Fruit fly (Drosophila melanogaster) whole organism, embryonic: Measurements from ENCODE around the gene Svil.

Experiments
- Bgb ChIP-seq: fragments of 200-800 bp; sonication (Bioruptor generic); IDR thresholded peaks from 2 replicates; pipeline ENCODE4 v1.3.6; 2022; ENCODE audit warnings: missing biosample characterization, missing genetic modification characterization; ENCODE audit not compliant: partially characterized antibody
- CG11247 ChIP-seq: fragments of 200-800 bp; sonication (Bioruptor generic); IDR thresholded peaks from 2 replicates; pipeline ENCODE4 v1.3.6; 2022; ENCODE audit warnings: missing biosample characterization, missing genetic modification characterization
- CG11560 ChIP-seq: fragments of 200-800 bp; sonication (Bioruptor generic); IDR thresholded peaks from 3 replicates; pipeline ENCODE4 v1.3.6; 2022; ENCODE audit warnings: missing biosample characterization, missing genetic modification characterization
- CG11695 ChIP-seq: fragments of 200-800 bp; sonication (Bioruptor generic); IDR thresholded peaks from 3 replicates; pipeline ENCODE4 v1.3.6; 2022; ENCODE audit warnings: missing biosample characterization, missing genetic modification characterization
- CG12299 ChIP-seq: fragments of 200-800 bp; sonication (Bioruptor generic); optimal IDR thresholded peaks from 2 replicates; lab custom pipeline; 2018; ENCODE audit warnings: missing biosample characterization, mild to moderate bottlenecking, missing genetic modification characterization
- CG12391 ChIP-seq: fragments of 200-800 bp; sonication (Bioruptor generic); optimal IDR thresholded peaks from 3 replicates; lab custom pipeline; 2018; ENCODE audit warnings: missing biosample characterization, mild to moderate bottlenecking, missing genetic modification characterization, moderate library complexity
- CG12659 ChIP-seq: fragments of 200-800 bp; sonication (Bioruptor generic); optimal IDR thresholded peaks from 3 replicates; lab custom pipeline; 2017; ENCODE audit warnings: mild to moderate bottlenecking, missing biosample characterization, missing genetic modification reagents, missing genetic modification characterization
- CG13287 ChIP-seq: fragments of 200-800 bp; sonication (Bioruptor generic); IDR thresholded peaks from 2 replicates; pipeline ENCODE4 v1.3.6; 2022; ENCODE audit warnings: missing biosample characterization, missing genetic modification characterization; ENCODE audit not compliant: partially characterized antibody
- CG14050 ChIP-seq: fragments of 200-800 bp; sonication (Bioruptor generic); IDR thresholded peaks from 3 replicates; pipeline ENCODE4 v1.3.6; 2022; ENCODE audit warnings: missing biosample characterization, missing genetic modification characterization
- CG15011 ChIP-seq: fragments of 200-800 bp; sonication (Bioruptor generic); optimal IDR thresholded peaks from 3 replicates; lab custom pipeline; 2018; ENCODE audit warnings: missing biosample characterization, mild to moderate bottlenecking, missing genetic modification characterization
- CG15601 ChIP-seq: fragments of 200-800 bp; sonication (Bioruptor generic); optimal IDR thresholded peaks from 3 replicates; lab custom pipeline; 2019; ENCODE audit warnings: missing biosample characterization, mild to moderate bottlenecking, missing genetic modification characterization, moderate library complexity
- CG17328 ChIP-seq: fragments of 200-800 bp; sonication (Bioruptor generic); IDR thresholded peaks from 2 replicates; pipeline ENCODE4 v1.3.6; 2022; ENCODE audit warnings: missing biosample characterization, missing genetic modification characterization
- CG2116 ChIP-seq: fragments of 200-800 bp; sonication (Bioruptor generic); optimal IDR thresholded peaks from 3 replicates; lab custom pipeline; 2018; ENCODE audit warnings: missing biosample characterization, mild to moderate bottlenecking, missing genetic modification characterization
- CG2120 ChIP-seq: fragments of 200-800 bp; sonication (Bioruptor generic); optimal IDR thresholded peaks from 3 replicates; lab custom pipeline; 2016; ENCODE audit warnings: missing biosample characterization, missing genetic modification characterization
- CG34422 ChIP-seq: fragments of 200-800 bp; sonication (Bioruptor generic); IDR thresholded peaks from 3 replicates; pipeline ENCODE4 v1.3.6; 2022; ENCODE audit warnings: missing biosample characterization, missing genetic modification characterization
- CG7839 ChIP-seq: fragments of 200-800 bp; sonication (Bioruptor generic); optimal IDR thresholded peaks from 3 replicates; lab custom pipeline; 2018; ENCODE audit warnings: missing biosample characterization, mild to moderate bottlenecking, missing genetic modification characterization, moderate library complexity
- CG9876 ChIP-seq: fragments of 200-800 bp; sonication (Bioruptor generic); optimal IDR thresholded peaks from 2 replicates; lab custom pipeline; 2016; ENCODE audit warnings: missing biosample characterization, missing genetic modification characterization
- CTCF ChIP-seq: fragments of 200-800 bp; sonication (Bioruptor generic); optimal IDR thresholded peaks from 2 replicates; lab custom pipeline; 2017; ENCODE audit warnings: missing biosample characterization, mild to moderate bottlenecking, missing genetic modification characterization, moderate library complexity
- Dp ChIP-seq: fragments of 200-800 bp; sonication (Bioruptor generic); optimal IDR thresholded peaks from 2 replicates; lab custom pipeline; 2018; ENCODE audit warnings: missing biosample characterization, mild to moderate bottlenecking, missing genetic modification characterization, moderate library complexity
- E2f2 ChIP-seq: fragments of 200-800 bp; sonication (Bioruptor generic); IDR thresholded peaks from 2 replicates; pipeline ENCODE4 v1.3.6; 2022; ENCODE audit warnings: missing biosample characterization, missing genetic modification characterization
- Hey ChIP-seq: fragments of 200-800 bp; sonication (Bioruptor generic); optimal IDR thresholded peaks from 3 replicates; lab custom pipeline; 2018; ENCODE audit warnings: missing biosample characterization, mild to moderate bottlenecking, missing genetic modification characterization
- Hmr ChIP-seq: fragments of 200-800 bp; sonication (Bioruptor generic); optimal IDR thresholded peaks from 3 replicates; lab custom pipeline; 2017; ENCODE audit warnings: mild to moderate bottlenecking, missing biosample characterization, missing genetic modification reagents, missing genetic modification characterization
- Mad ChIP-seq: fragments of 200-800 bp; sonication (Bioruptor generic); optimal IDR thresholded peaks from 2 replicates; lab custom pipeline; 2016; ENCODE audit warnings: missing biosample characterization, missing genetic modification characterization
- Meics ChIP-seq: fragments of 200-800 bp; sonication (Bioruptor generic); optimal IDR thresholded peaks from 2 replicates; lab custom pipeline; 2017; ENCODE audit warnings: missing biosample characterization, mild to moderate bottlenecking, missing genetic modification characterization
- Sin3A ChIP-seq: fragments of >200 bp; optimal IDR thresholded peaks from 2 replicates; lab custom pipeline; 2018
- Sox100B ChIP-seq: fragments of 200-800 bp; sonication (Bioruptor generic); optimal IDR thresholded peaks from 3 replicates; lab custom pipeline; 2018; ENCODE audit warnings: missing biosample characterization, mild to moderate bottlenecking, missing genetic modification characterization
- Sry-δ ChIP-seq: fragments of 200-800 bp; sonication (Bioruptor generic); optimal IDR thresholded peaks from 2 replicates; lab custom pipeline; 2016; ENCODE audit warnings: missing biosample characterization, missing genetic modification characterization
- crp ChIP-seq, 2 experiments: fragments of 200-800 bp; sonication (Bioruptor generic); optimal IDR thresholded peaks; 2 replicates in 1 of 2; 3 replicates in 1 of 2; lab custom pipeline; 2017; ENCODE audit warnings: missing biosample characterization in 2 of 2, missing genetic modification characterization in 2 of 2, mild to moderate bottlenecking in 1 of 2, moderate library complexity in 1 of 2
- dimm ChIP-seq: fragments of 200-800 bp; sonication (Bioruptor generic); IDR thresholded peaks from 2 replicates; pipeline ENCODE4 v1.3.6; 2022; ENCODE audit warnings: missing biosample characterization, missing genetic modification characterization
- fd96Cb ChIP-seq: fragments of 200-800 bp; sonication (Bioruptor generic); optimal IDR thresholded peaks from 2 replicates; lab custom pipeline; 2018; ENCODE audit warnings: missing biosample characterization, mild to moderate bottlenecking, missing genetic modification characterization, moderate library complexity
- fu2 ChIP-seq: fragments of 200-800 bp; sonication (Bioruptor generic); optimal IDR thresholded peaks from 2 replicates; lab custom pipeline; 2016; ENCODE audit warnings: missing biosample characterization, missing genetic modification characterization
- grau ChIP-seq: fragments of 200-800 bp; optimal IDR thresholded peaks from 3 replicates; lab custom pipeline; 2019; ENCODE audit warnings: missing biosample characterization, mild to moderate bottlenecking, missing genetic modification characterization, moderate library complexity
- kni ChIP-seq: fragments of 200-800 bp; sonication (Bioruptor generic); optimal IDR thresholded peaks from 3 replicates; lab custom pipeline; 2017; ENCODE audit warnings: mild to moderate bottlenecking, missing biosample characterization, missing genetic modification reagents, missing genetic modification characterization
- nau ChIP-seq: fragments of 200-800 bp; sonication (Bioruptor generic); optimal IDR thresholded peaks from 3 replicates; lab custom pipeline; 2017; ENCODE audit warnings: missing biosample characterization, mild to moderate bottlenecking, missing genetic modification characterization, missing genetic modification reagents
- nmo ChIP-seq: fragments of 200-800 bp; sonication (Bioruptor generic); optimal IDR thresholded peaks from 2 replicates; lab custom pipeline; 2018; ENCODE audit warnings: missing biosample characterization, mild to moderate bottlenecking, missing genetic modification characterization, moderate library complexity
- phol ChIP-seq: fragments of 200-800 bp; sonication (Bioruptor generic); optimal IDR thresholded peaks from 3 replicates; lab custom pipeline; 2018; ENCODE audit warnings: missing biosample characterization, mild to moderate bottlenecking, missing genetic modification characterization, moderate library complexity
- pita ChIP-seq: fragments of 200-800 bp; sonication (Bioruptor generic); optimal IDR thresholded peaks from 2 replicates; lab custom pipeline; 2017; ENCODE audit warnings: missing biosample characterization, mild to moderate bottlenecking, missing genetic modification characterization
- repo ChIP-seq: fragments of 200-800 bp; sonication (Bioruptor generic); optimal IDR thresholded peaks from 2 replicates; lab custom pipeline; 2016; ENCODE audit warnings: missing biosample characterization, missing genetic modification characterization
- slp2 ChIP-seq: fragments of 200-800 bp; sonication (Bioruptor generic); optimal IDR thresholded peaks from 2 replicates; lab custom pipeline; 2016; ENCODE audit warnings: missing biosample characterization, missing genetic modification characterization
- wor ChIP-seq: fragments of 200-800 bp; sonication (Bioruptor generic); IDR thresholded peaks from 2 replicates; pipeline ENCODE4 v1.3.6; 2022; ENCODE audit warnings: missing biosample characterization, missing genetic modification characterization
- zfh2 ChIP-seq: fragments of 200-800 bp; sonication (Bioruptor generic); optimal IDR thresholded peaks from 2 replicates; lab custom pipeline; 2016; ENCODE audit warnings: missing biosample characterization, missing genetic modification characterization

The Svil gene

DNA sequence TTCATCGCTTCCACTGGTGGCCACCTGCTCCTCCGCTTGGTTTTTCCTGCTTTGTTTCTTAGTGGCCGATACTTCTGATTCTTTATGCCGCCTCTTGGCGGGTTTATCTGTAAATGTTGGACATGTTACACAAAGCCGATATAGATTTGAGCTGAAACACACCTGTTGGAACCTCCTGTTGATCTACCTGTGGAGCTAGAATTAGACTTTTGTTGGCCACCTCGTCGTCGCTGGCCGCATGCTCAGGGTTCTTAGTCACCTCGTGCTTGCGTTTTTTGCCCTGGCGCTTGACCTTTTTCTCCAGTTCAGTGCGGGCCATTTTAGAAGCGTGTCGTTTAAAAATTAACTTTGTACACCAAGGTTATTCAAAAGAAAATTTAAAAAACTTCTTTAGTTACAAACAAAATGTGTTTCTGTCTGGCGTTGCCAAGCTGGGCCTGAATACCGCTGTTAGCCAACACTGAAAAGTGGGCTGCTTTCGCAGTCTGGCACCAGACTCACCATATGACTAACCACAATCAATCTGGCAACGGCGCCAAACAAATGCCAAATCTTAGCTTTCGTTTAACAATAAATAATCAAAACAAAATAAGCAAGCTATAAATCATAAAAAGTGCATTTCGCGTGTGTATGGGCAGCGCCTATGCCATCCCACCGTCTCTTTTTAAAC, at the start of gene Svil, which contains the start of gene CG15877 (continued):
- peak; percentile 66; the same call in 1 of the 2 replicates for TF ChIP-seq CG13287
- no peak for TF ChIP-seq CG12391
- peak; percentile 50; the same call in 2 of the 3 replicates for TF ChIP-seq CG34422 (GFP tag; lab: Robert Waterston, UW)
- no peak for TF ChIP-seq CG7839 (tag; lab: Kevin White, UChicago)
- TF ChIP-seq Dp (GFP tag; lab: Kevin White, UChicago) = peak; percentile 58
- TF ChIP-seq Bgb (GFP tag; lab: Robert Waterston, UW) = peak; percentile 50
- peak; percentile 25 for TF ChIP-seq Hmr (GFP tag; lab: Kevin White, UChicago)
- TF ChIP-seq Sin3A = peak; percentile 76
- TF ChIP-seq crp (GFP tag; optimal IDR thresholded peaks at IDR 0.05; lab: Kevin White, UChicago) = peak; percentile 19 to 85
- no peak for TF ChIP-seq wor
- TF ChIP-seq Sry-δ (GFP tag; lab: Kevin White, UChicago) = peak; percentile 28
- peak; percentile 43 for TF ChIP-seq CG2116 (GFP tag; lab: Kevin White, UChicago)
- TF ChIP-seq CG12659 (GFP tag; lab: Kevin White, UChicago) = peak; percentile 36
- peak; percentile 39 for TF ChIP-seq zfh2 (GFP tag; lab: Kevin White, UChicago)
- no peak for TF ChIP-seq fu2
- no peak for TF ChIP-seq CG12299 (tag; lab: Kevin White, UChicago)
- peak; percentile 17; the same call in 1 of the 3 replicates for TF ChIP-seq CG11695 (GFP tag; lab: Robert Waterston, UW)
- TF ChIP-seq phol (tag; lab: Kevin White, UChicago) = peak; percentile 24
- peak; percentile 41 for TF ChIP-seq CG2120 (GFP tag; lab: Kevin White, UChicago)
- TF ChIP-seq CTCF (GFP tag; lab: Kevin White, UChicago) = peak; percentile 22
- TF ChIP-seq repo (GFP tag; lab: Kevin White, UChicago) = peak; percentile 31

DNA sequence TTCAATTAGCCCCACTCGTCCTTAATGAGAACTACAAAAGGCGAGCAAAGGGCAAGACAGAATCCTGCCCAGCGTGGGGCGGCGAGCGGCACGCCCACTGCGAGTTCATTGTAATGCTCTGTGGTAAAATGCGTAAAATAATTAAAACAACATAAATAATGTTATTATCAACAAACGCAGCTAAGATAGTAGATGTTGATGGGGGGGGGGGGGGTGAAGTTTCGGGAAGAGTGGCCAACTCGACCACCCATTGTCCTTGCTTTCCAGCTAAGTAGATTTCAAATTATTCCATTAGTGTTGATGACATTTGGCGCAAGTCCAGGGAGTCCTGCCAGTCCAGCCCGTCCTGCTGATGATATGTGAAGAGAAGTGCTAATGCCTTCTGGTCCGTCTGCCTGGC, 48.7 kb upstream of the Svil start:
- TF ChIP-seq fd96Cb (tag; lab: Kevin White, UChicago) (no peak), CG15601 (tag; lab: Kevin White, UChicago) (no peak), grau (tag; lab: Kevin White, UChicago) (no peak), pita (GFP tag; lab: Kevin White, UChicago) (no peak), dimm (GFP tag; lab: Robert Waterston, UW) (no peak), Meics (GFP tag; lab: Kevin White, UChicago) (no peak), kni (GFP tag; lab: Kevin White, UChicago) (no peak), CG17328 (GFP tag; lab: Robert Waterston, UW) (no peak), Sox100B (GFP tag; lab: Kevin White, UChicago) (no peak), nau (GFP tag; lab: Kevin White, UChicago) (no peak), CG11247 (no peak), CG11560 (tag; lab: Robert Waterston, UW) (no peak), nmo (GFP tag; lab: Kevin White, UChicago) (no peak), CG9876 (GFP tag; lab: Kevin White, UChicago) (no peak), slp2 (no peak), CG14050 (GFP tag; lab: Robert Waterston, UW) (no peak), Hey (tag; lab: Kevin White, UChicago) (no peak), E2f2 (GFP tag; lab: Robert Waterston, UW) (no peak), CG15011 (GFP tag; lab: Kevin White, UChicago) (no peak), Mad (GFP tag; lab: Kevin White, UChicago) (no peak)
